Worm (Caenorhabditis elegans): ENCODE measurements around the gene eat-3.

DNA sequence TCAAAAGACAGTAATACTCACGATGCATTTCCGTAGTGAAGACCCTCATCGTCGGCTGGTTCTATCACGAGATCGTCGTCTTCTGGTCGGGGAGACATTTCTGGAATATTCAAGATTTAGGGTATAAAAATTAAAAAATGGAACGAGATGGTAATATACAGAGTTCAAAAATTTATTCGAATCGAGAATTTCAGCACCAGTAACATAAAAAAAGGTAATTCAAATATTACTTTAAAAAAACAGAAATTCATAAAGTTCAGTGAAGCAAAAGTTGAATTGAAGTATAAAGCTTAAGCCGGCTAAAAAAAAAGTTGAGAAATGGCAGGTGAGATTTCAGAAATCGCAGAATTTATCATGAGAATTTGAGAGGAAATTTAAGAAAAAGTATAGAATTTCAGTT, 14.5 kb upstream of the eat-3 start, which contains the start of gene cam-1:
- no peak for TF ChIP-seq B0310.2 (tag; optimal IDR thresholded peaks at IDR 0.05)
- no peak for TF ChIP-seq scrt-1 (GFP tag; IDR thresholded peaks at IDR 0.05)
- no peak for TF ChIP-seq ama-1 (optimal IDR thresholded peaks at IDR 0.05)
- TF ChIP-seq ets-7 (tag; optimal IDR thresholded peaks at IDR 0.05), result no peak
- TF ChIP-seq tra-4 (tag; optimal IDR thresholded peaks at IDR 0.05), result no peak
- no peak for TF ChIP-seq pes-1 (GFP tag; IDR thresholded peaks at IDR 0.05)
- no peak for TF ChIP-seq tbx-37 (GFP tag; conservative IDR thresholded peaks at IDR 0.05)
- TF ChIP-seq aly-1 (tag; optimal IDR thresholded peaks at IDR 0.05), result no peak
- TF ChIP-seq hnd-1 (tag; optimal IDR thresholded peaks at IDR 0.05), result no peak
- no peak for TF ChIP-seq ceh-13 (GFP tag; optimal IDR thresholded peaks at IDR 0.05)
- TF ChIP-seq sea-1 (GFP tag; conservative IDR thresholded peaks at IDR 0.05), result no peak
- no peak for TF ChIP-seq ceh-36 (tag; optimal IDR thresholded peaks at IDR 0.05)
- TF ChIP-seq flt-1 (GFP tag; IDR thresholded peaks at IDR 0.05), result no peak
